Fruit fly (Drosophila melanogaster): ENCODE data around the gene CG4546.

The CG4546 gene

dm6 chr3R:15836864-15837824 lies 9.2 kb upstream of the CG4546 start, which contains the start of the genes ND-23 and spn-E (continued):
- TF ChIP-seq gem (tag; optimal IDR thresholded peaks at IDR 0.05) (peak; percentile 85), shn (GFP tag; optimal IDR thresholded peaks at IDR 0.05) (no peak), NFAT (GFP tag; IDR thresholded peaks at IDR 0.05) (0 out of 2 replicates have a peak, but pooled peaks have one; percentile 39), CG2678 (tag; optimal IDR thresholded peaks at IDR 0.05) (no peak), Dip3 (GFP tag; optimal IDR thresholded peaks at IDR 0.05) (no peak), bsh (GFP tag; optimal IDR thresholded peaks at IDR 0.05) (peak in 1 of 2 experiments; percentile 49), gce (GFP tag; IDR thresholded peaks at IDR 0.05) (no peak), CG1529 (GFP tag; optimal IDR thresholded peaks at IDR 0.05) (no peak), CG8924 (tag; optimal IDR thresholded peaks at IDR 0.05) (peak; percentile 54), fd96Cb (tag; optimal IDR thresholded peaks at IDR 0.05) (no peak), ap (GFP tag; IDR thresholded peaks at IDR 0.05) (no peak), CG30403 (GFP tag; optimal IDR thresholded peaks at IDR 0.05) (peak; percentile 64), ci (GFP tag; IDR thresholded peaks at IDR 0.05) (no peak), CG6272 (GFP tag; IDR thresholded peaks at IDR 0.05) (no peak; the same call in 1 of the 2 replicates), C15 (GFP tag; IDR thresholded peaks at IDR 0.05) (no peak), Blimp-1 (GFP tag; optimal IDR thresholded peaks at IDR 0.05) (no peak), CG2120 (GFP tag; optimal IDR thresholded peaks at IDR 0.05) (peak; percentile 15), Oaz (GFP tag; IDR thresholded peaks at IDR 0.05) (no peak), CG17568 (GFP tag; optimal IDR thresholded peaks at IDR 0.05) (no peak), Nf-YC (tag; optimal IDR thresholded peaks at IDR 0.05) (no peak), Med (GFP tag) (peak; percentile 75), Sox100B (GFP tag; optimal IDR thresholded peaks at IDR 0.05) (peak; percentile 54), CTCF (GFP tag; optimal IDR thresholded peaks at IDR 0.05) (no peak), toy (GFP tag; IDR thresholded peaks at IDR 0.05) (no peak), run (tag; optimal IDR thresholded peaks at IDR 0.05) (no peak), vnd (GFP tag; IDR thresholded peaks at IDR 0.05; ENCODE audit: partially characterized antibody) (peak; percentile 58; the same call in 2 of the 3 replicates), CG1603 (tag; optimal IDR thresholded peaks at IDR 0.05) (no peak), Elba2 (GFP tag; optimal IDR thresholded peaks at IDR 0.05) (no peak), Doc3 (GFP tag; IDR thresholded peaks at IDR 0.05; ENCODE audit: partially characterized antibody) (peak; percentile 76), D19B (GFP tag; optimal IDR thresholded peaks at IDR 0.05) (no peak), tup (GFP tag; optimal IDR thresholded peaks at IDR 0.05) (no peak), psq (GFP tag; optimal IDR thresholded peaks at IDR 0.05) (no peak), Eip74EF (GFP tag; optimal IDR thresholded peaks at IDR 0.05) (no peak), odd (GFP tag; optimal IDR thresholded peaks at IDR 0.05) (no peak), zen2 (GFP tag; IDR thresholded peaks at IDR 0.05; ENCODE audit: partially characterized antibody) (peak; percentile 10; the same call in 1 of the 3 replicates), unpg (GFP tag; optimal IDR thresholded peaks at IDR 0.05) (peak; percentile 58), gsb-n (tag; optimal IDR thresholded peaks at IDR 0.05) (peak; percentile 66), stc (GFP tag; IDR thresholded peaks at IDR 0.05) (no peak), CG3838 (GFP tag; optimal IDR thresholded peaks at IDR 0.05) (no peak), CG8290 (GFP tag; optimal IDR thresholded peaks at IDR 0.05) (no peak), CG8290 (tag; optimal IDR thresholded peaks at IDR 0.05) (no peak), en (GFP tag; optimal IDR thresholded peaks at IDR 0.05) (no peak), ewg (GFP tag; optimal IDR thresholded peaks at IDR 0.05) (no peak), CG17385 (GFP tag; optimal IDR thresholded peaks at IDR 0.05) (no peak), CG16815 (GFP tag; optimal IDR thresholded peaks at IDR 0.05) (no peak), Aef1 (GFP tag; IDR thresholded peaks at IDR 0.05) (peak; percentile 18; the same call in 1 of the 3 replicates), CG5953 (GFP tag; IDR thresholded peaks at IDR 0.05) (peak; percentile 14; the same call in 1 of the 2 replicates), ato (GFP tag; IDR thresholded peaks at IDR 0.05; ENCODE audit: partially characterized antibody) (no peak), mld (GFP tag; IDR thresholded peaks at IDR 0.05; ENCODE audit: partially characterized antibody) (peak; percentile 60; the same call in 1 of the 3 replicates)
